Fruit fly (Drosophila melanogaster) whole organism, embryonic: ENCODE data around the gene Ykt6.
A peak's percentile ranks its signal among the peaks of the same experiment; 100 is the strongest.

Source experiments
- Ada2b ChIP-seq: fragments of 200-800 bp; sonication (Bioruptor generic); IDR thresholded peaks from 2 replicates; pipeline ENCODE4 v1.3.6; 2022; ENCODE audit warnings: missing biosample characterization, missing genetic modification characterization
- Awh ChIP-seq: fragments of 200-800 bp; sonication (Bioruptor generic); IDR thresholded peaks from 2 replicates; pipeline ENCODE4, ENCODE4 v1.3.6; 2022; ENCODE audit warnings: missing biosample characterization, missing genetic modification characterization
- CG11695 ChIP-seq: fragments of 200-800 bp; sonication (Bioruptor generic); IDR thresholded peaks from 3 replicates; pipeline ENCODE4 v1.3.6; 2022; ENCODE audit warnings: missing biosample characterization, missing genetic modification characterization
- CG12659 ChIP-seq: fragments of 200-800 bp; sonication (Bioruptor generic); optimal IDR thresholded peaks from 3 replicates; lab custom pipeline; 2017; ENCODE audit warnings: mild to moderate bottlenecking, missing biosample characterization, missing genetic modification reagents, missing genetic modification characterization
- CG14014 ChIP-seq: fragments of 200-800 bp; sonication (Bioruptor generic); IDR thresholded peaks from 2 replicates; pipeline ENCODE4 v1.3.6; 2022; ENCODE audit warnings: missing biosample characterization, missing genetic modification characterization
- CG15479 ChIP-seq: fragments of 200-800 bp; sonication (Bioruptor generic); optimal IDR thresholded peaks from 3 replicates; lab custom pipeline; 2019; ENCODE audit warnings: missing biosample characterization, mild to moderate bottlenecking, missing genetic modification characterization, moderate library complexity
- CG17328 ChIP-seq: fragments of 200-800 bp; sonication (Bioruptor generic); IDR thresholded peaks from 2 replicates; pipeline ENCODE4 v1.3.6; 2022; ENCODE audit warnings: missing biosample characterization, missing genetic modification characterization
- CG17359 ChIP-seq: fragments of 200-800 bp; sonication (Bioruptor generic); optimal IDR thresholded peaks from 3 replicates; lab custom pipeline; 2018; ENCODE audit warnings: missing biosample characterization, mild to moderate bottlenecking, missing genetic modification characterization, moderate library complexity
- CG17829 ChIP-seq: fragments of 200-800 bp; optimal IDR thresholded peaks from 2 replicates; lab custom pipeline; 2019; ENCODE audit warnings: missing biosample characterization, mild to moderate bottlenecking, missing genetic modification characterization, moderate library complexity
- CG18599 ChIP-seq: fragments of 200-800 bp; sonication (Bioruptor generic); optimal IDR thresholded peaks from 3 replicates; lab custom pipeline; 2017; ENCODE audit warnings: missing biosample characterization, missing genetic modification characterization, mild to moderate bottlenecking, moderate library complexity, missing genetic modification reagents
- CG32532 ChIP-seq: fragments of 200-800 bp; sonication (Bioruptor generic); IDR thresholded peaks from 2 replicates; pipeline ENCODE4 v1.3.6; 2022; ENCODE audit warnings: missing biosample characterization, missing genetic modification characterization
- CG32767 ChIP-seq: fragments of 200-800 bp; sonication (Bioruptor generic); IDR thresholded peaks from 2 replicates; pipeline ENCODE4 v1.3.6; 2022; ENCODE audit warnings: missing biosample characterization, missing genetic modification characterization
- CG34422 ChIP-seq: fragments of 200-800 bp; sonication (Bioruptor generic); IDR thresholded peaks from 3 replicates; pipeline ENCODE4 v1.3.6; 2022; ENCODE audit warnings: missing biosample characterization, missing genetic modification characterization
- CG4282 ChIP-seq: fragments of 200-800 bp; sonication (Bioruptor generic); optimal IDR thresholded peaks from 2 replicates; lab custom pipeline; 2016; ENCODE audit warnings: missing biosample characterization, missing genetic modification characterization
- CG4730 ChIP-seq: fragments of 200-800 bp; sonication (Bioruptor generic); IDR thresholded peaks from 2 replicates; pipeline ENCODE4 v1.3.6; 2022; ENCODE audit warnings: missing biosample characterization, missing genetic modification characterization
- CG7786 ChIP-seq: fragments of 200-800 bp; sonication (Bioruptor generic); optimal IDR thresholded peaks from 2 replicates; lab custom pipeline; 2016; ENCODE audit warnings: missing biosample characterization, missing genetic modification characterization
- CG9727 ChIP-seq: fragments of 200-800 bp; sonication (Bioruptor generic); optimal IDR thresholded peaks from 3 replicates; lab custom pipeline; 2017; ENCODE audit warnings: missing biosample characterization, mild to moderate bottlenecking, missing genetic modification characterization
- CoRest ChIP-seq: fragments of 200-800 bp; sonication (Bioruptor generic); optimal IDR thresholded peaks from 3 replicates; lab custom pipeline; 2018; ENCODE audit warnings: missing biosample characterization, mild to moderate bottlenecking, missing genetic modification characterization, moderate library complexity
- D19A ChIP-seq: fragments of 200-800 bp; optimal IDR thresholded peaks from 3 replicates; lab custom pipeline; 2019; ENCODE audit warnings: missing biosample characterization, mild to moderate bottlenecking, missing genetic modification characterization, moderate library complexity
- Dp ChIP-seq: fragments of 200-800 bp; sonication (Bioruptor generic); optimal IDR thresholded peaks from 2 replicates; lab custom pipeline; 2018; ENCODE audit warnings: missing biosample characterization, mild to moderate bottlenecking, missing genetic modification characterization, moderate library complexity
- E2f2 ChIP-seq: fragments of 200-800 bp; sonication (Bioruptor generic); IDR thresholded peaks from 2 replicates; pipeline ENCODE4 v1.3.6; 2022; ENCODE audit warnings: missing biosample characterization, missing genetic modification characterization
- Elba2 ChIP-seq: fragments of 200-800 bp; sonication (Bioruptor generic); optimal IDR thresholded peaks from 3 replicates; lab custom pipeline; 2016; ENCODE audit warnings: missing biosample characterization, missing genetic modification characterization
- Fer1 ChIP-seq: fragments of 200-800 bp; sonication (Bioruptor generic); optimal IDR thresholded peaks from 2 replicates; lab custom pipeline; 2017; ENCODE audit warnings: missing biosample characterization, mild to moderate bottlenecking, missing genetic modification characterization
- HmgD ChIP-seq: fragments of 200-800 bp; sonication (Bioruptor generic); optimal IDR thresholded peaks from 3 replicates; lab custom pipeline; 2016; ENCODE audit warnings: missing biosample characterization, missing genetic modification characterization
- HmgZ ChIP-seq: fragments of 200-800 bp; sonication (Bioruptor generic); optimal IDR thresholded peaks from 2 replicates; lab custom pipeline; 2018; ENCODE audit warnings: missing biosample characterization, mild to moderate bottlenecking, missing genetic modification characterization
- Hr39 ChIP-seq: fragments of >200 bp; optimal IDR thresholded peaks from 2 replicates; lab custom pipeline; 2017
- Meics ChIP-seq: fragments of 200-800 bp; sonication (Bioruptor generic); optimal IDR thresholded peaks from 2 replicates; lab custom pipeline; 2017; ENCODE audit warnings: missing biosample characterization, mild to moderate bottlenecking, missing genetic modification characterization
- Mrtf ChIP-seq: fragments of 200-800 bp; sonication (Bioruptor generic); IDR thresholded peaks from 3 replicates; pipeline ENCODE4 v1.3.6; 2022; ENCODE audit warnings: missing biosample characterization, missing genetic modification characterization
- PHDP ChIP-seq: fragments of 200-800 bp; sonication (Bioruptor generic); optimal IDR thresholded peaks from 3 replicates; lab custom pipeline; 2018; ENCODE audit warnings: missing biosample characterization, mild to moderate bottlenecking, missing genetic modification characterization, moderate library complexity
- Pdp1 ChIP-seq, 2 experiments: fragments of 200-800 bp; sonication (Bioruptor generic); optimal IDR thresholded peaks; 3 replicates each; lab custom pipeline; 2016; ENCODE audit warnings: missing biosample characterization in 2 of 2, missing genetic modification characterization in 2 of 2, mild to moderate bottlenecking in 1 of 2, moderate library complexity in 1 of 2
- Xrp1 ChIP-seq: fragments of 200-800 bp; sonication (Bioruptor generic); IDR thresholded peaks from 2 replicates; pipeline ENCODE4 v1.3.6; 2022; ENCODE audit warnings: missing biosample characterization, missing genetic modification characterization
- bsh ChIP-seq, 2 experiments: fragments of 200-800 bp; sonication (Bioruptor generic); optimal IDR thresholded peaks; 2 replicates each; lab custom pipeline; 2017 to 2018; ENCODE audit warnings: mild to moderate bottlenecking in 2 of 2, missing biosample characterization in 2 of 2, missing genetic modification characterization in 2 of 2, moderate library complexity in 1 of 2
- dmrt99B ChIP-seq: fragments of 200-800 bp; sonication (Bioruptor generic); optimal IDR thresholded peaks from 2 replicates; lab custom pipeline; 2018; ENCODE audit warnings: missing biosample characterization, mild to moderate bottlenecking, missing genetic modification characterization, moderate library complexity
- emc ChIP-seq: fragments of 200-800 bp; sonication (Bioruptor generic); optimal IDR thresholded peaks from 2 replicates; lab custom pipeline; 2016; ENCODE audit warnings: missing biosample characterization, missing genetic modification characterization
- esg ChIP-seq: fragments of 200-800 bp; sonication (Bioruptor generic); conservative IDR thresholded peaks from 2 replicates; pipeline ENCODE4 v1.3.6; 2022; ENCODE audit warnings: missing biosample characterization, missing genetic modification characterization
- grau ChIP-seq: fragments of 200-800 bp; optimal IDR thresholded peaks from 3 replicates; lab custom pipeline; 2019; ENCODE audit warnings: missing biosample characterization, mild to moderate bottlenecking, missing genetic modification characterization, moderate library complexity
- hth ChIP-seq: fragments of >200 bp; optimal IDR thresholded peaks from 2 replicates; lab custom pipeline; 2017; ENCODE audit warnings: inconsistent platforms
- jigr1 ChIP-seq: fragments of 200-800 bp; sonication (Bioruptor generic); IDR thresholded peaks from 3 replicates; pipeline ENCODE4 v1.3.6; 2022; ENCODE audit warnings: missing biosample characterization, missing genetic modification characterization
- ken ChIP-seq: fragments of 200-800 bp; sonication (Bioruptor generic); IDR thresholded peaks from 3 replicates; pipeline ENCODE4 v1.3.6; 2022; ENCODE audit warnings: missing biosample characterization, missing genetic modification characterization
- lab ChIP-seq: fragments of 200-800 bp; sonication (Bioruptor generic); optimal IDR thresholded peaks from 3 replicates; lab custom pipeline; 2017; ENCODE audit warnings: missing biosample characterization, missing genetic modification characterization, mild to moderate bottlenecking, moderate library complexity, missing genetic modification reagents
- pan ChIP-seq, 4 experiments: fragments of >200 bp in 3 of 4; fragments of 200-800 bp in 1 of 4; sonication (Bioruptor generic) in 1 of 4; optimal IDR thresholded peaks in 3 of 4; IDR thresholded peaks in 1 of 4; 2 replicates each; pipeline versions ENCODE4 v1.3.6 to Lab custom; 2017 to 2022; ENCODE audit warnings: missing biosample characterization in 2 of 4, missing genetic modification characterization in 2 of 4, mixed read lengths in 1 of 4
- phol ChIP-seq: fragments of 200-800 bp; sonication (Bioruptor generic); optimal IDR thresholded peaks from 3 replicates; lab custom pipeline; 2018; ENCODE audit warnings: missing biosample characterization, mild to moderate bottlenecking, missing genetic modification characterization, moderate library complexity
- prd ChIP-seq, 3 experiments: fragments of >200 bp in 2 of 3; fragments of 200-800 bp in 1 of 3; sonication (Bioruptor generic) in 1 of 3; optimal IDR thresholded peaks in 2 of 3; IDR thresholded peaks in 1 of 3; 2 replicates in 2 of 3; 3 replicates in 1 of 3; pipeline versions ENCODE4 v1.3.6 to Lab custom; 2017 to 2022; ENCODE audit warnings: missing biosample characterization in 1 of 3, missing genetic modification characterization in 1 of 3
- ranshi ChIP-seq: fragments of 200-800 bp; sonication (Bioruptor generic); IDR thresholded peaks from 2 replicates; pipeline ENCODE4 v1.3.6; 2022; ENCODE audit warnings: missing biosample characterization, missing genetic modification characterization
- scrt ChIP-seq: fragments of 200-800 bp; sonication (Bioruptor generic); optimal IDR thresholded peaks from 2 replicates; lab custom pipeline; 2018; ENCODE audit warnings: missing biosample characterization, mild to moderate bottlenecking, missing genetic modification characterization, moderate library complexity
- sisA ChIP-seq: fragments of 200-800 bp; sonication (Bioruptor generic); IDR thresholded peaks from 2 replicates; pipeline ENCODE4 v1.3.6; 2022; ENCODE audit warnings: missing biosample characterization, missing genetic modification characterization
- sob ChIP-seq: fragments of 200-800 bp; sonication (Bioruptor generic); IDR thresholded peaks from 2 replicates; pipeline ENCODE4 v1.3.6; 2022; ENCODE audit warnings: missing biosample characterization, missing genetic modification characterization
- stwl ChIP-seq: fragments of 200-800 bp; sonication (Bioruptor generic); optimal IDR thresholded peaks from 3 replicates; lab custom pipeline; 2018; ENCODE audit warnings: missing biosample characterization, mild to moderate bottlenecking, missing genetic modification characterization, moderate library complexity
- zfh1 ChIP-seq: fragments of 200-800 bp; sonication (Bioruptor generic); IDR thresholded peaks from 3 replicates; pipeline ENCODE4 v1.3.6; 2022; ENCODE audit warnings: missing biosample characterization, missing genetic modification characterization

The Ykt6 gene

dm6 chrX:7909482-7909881, 10.7 kb upstream of the Ykt6 start (continued):
- TF ChIP-seq prd (optimal IDR thresholded peaks at IDR 0.05; lab: Kevin White, UChicago) (no peak), prd (GFP tag; IDR thresholded peaks at IDR 0.05; lab: Robert Waterston, UW) (peak; percentile 56), Pdp1 (GFP tag; optimal IDR thresholded peaks at IDR 0.05; lab: Kevin White, UChicago) (peak in 1 of 2 experiments; percentile 9), CG7786 (GFP tag; lab: Kevin White, UChicago) (peak; percentile 20), HmgZ (tag; lab: Kevin White, UChicago) (peak; percentile 10), sisA (peak; percentile 17; the same call in 1 of the 2 replicates), pan (optimal IDR thresholded peaks at IDR 0.05; lab: Kevin White, UChicago) (no peak), pan (GFP tag; optimal IDR thresholded peaks at IDR 0.05 in 1 of 2, IDR thresholded peaks at IDR 0.05 in 1 of 2) (peak in 1 of 2 experiments; percentile 37), Meics (GFP tag; lab: Kevin White, UChicago) (peak; percentile 42), lab (peak; percentile 63), Fer1 (GFP tag; lab: Kevin White, UChicago) (peak; percentile 11), Xrp1 (peak; percentile 56; the same call in 1 of the 2 replicates), jigr1 (no peak), ranshi (GFP tag; lab: Robert Waterston, UW) (0 out of 2 replicates have a peak, but pooled peaks have one; percentile 36), CG17359 (tag; lab: Kevin White, UChicago) (peak; percentile 17), CG32532 (peak; percentile 51; the same call in 1 of the 2 replicates), CG17328 (GFP tag; lab: Robert Waterston, UW) (no peak), phol (peak; percentile 30), Ada2b (GFP tag; lab: Robert Waterston, UW) (peak; percentile 51; the same call in 1 of the 2 replicates), dmrt99B (tag; lab: Kevin White, UChicago) (no peak), grau (tag; lab: Kevin White, UChicago) (peak; percentile 41), CG11695 (GFP tag; lab: Robert Waterston, UW) (0 out of 3 replicates have a peak, but pooled peaks have one; percentile 21), CG4282 (no peak), CoRest (tag; lab: Kevin White, UChicago) (peak; percentile 29), PHDP (peak; percentile 46), D19A (tag; lab: Kevin White, UChicago) (peak; percentile 15), CG12659 (GFP tag; lab: Kevin White, UChicago) (peak; percentile 24), bsh (GFP tag; optimal IDR thresholded peaks at IDR 0.05; lab: Kevin White, UChicago) (peak in 1 of 2 experiments; percentile 29), esg (GFP tag; lab: Robert Waterston, UW) (0 out of 2 replicates have a peak, but pooled peaks have one; percentile 11), CG18599 (GFP tag; lab: Kevin White, UChicago) (peak; percentile 42), CG14014 (GFP tag; lab: Robert Waterston, UW) (0 out of 2 replicates have a peak, but pooled peaks have one; percentile 14)
- TF ChIP-seq, all 482 proteins: peak for 73

- peak; percentile 53 for TF ChIP-seq Elba2
- TF ChIP-seq Mrtf (GFP tag; lab: Robert Waterston, UW), result no peak
- TF ChIP-seq Hr39 (lab: Kevin White, UChicago), result no peak
- 0 out of 3 replicates have a peak, but pooled peaks have one; percentile 27 for TF ChIP-seq zfh1 (GFP tag; lab: Robert Waterston, UW)
- peak; percentile 49 for TF ChIP-seq stwl
- no peak for TF ChIP-seq CG4730 (GFP tag; lab: Robert Waterston, UW)
- peak; percentile 75 for TF ChIP-seq Dp
- no peak for TF ChIP-seq sob (GFP tag; lab: Robert Waterston, UW)
- TF ChIP-seq E2f2, result peak; percentile 83
- TF ChIP-seq CG15479 (GFP tag; lab: Kevin White, UChicago), result peak; percentile 48
- peak; percentile 87 for TF ChIP-seq scrt
- peak; percentile 86 for TF ChIP-seq D19A (tag; lab: Kevin White, UChicago)
- no peak for TF ChIP-seq Awh (GFP tag; lab: Robert Waterston, UW)
- no peak for TF ChIP-seq emc (GFP tag; lab: Kevin White, UChicago)
- no peak for TF ChIP-seq CG17829 (tag; lab: Kevin White, UChicago)
- no peak for TF ChIP-seq CG9727 (GFP tag; lab: Kevin White, UChicago)
- TF ChIP-seq HmgD (GFP tag; lab: Kevin White, UChicago), result no peak
- TF ChIP-seq ken (GFP tag; lab: Robert Waterston, UW), result no peak
- TF ChIP-seq hth (lab: Kevin White, UChicago), result no peak
- TF ChIP-seq CG34422, result peak; percentile 47; the same call in 1 of the 3 replicates
- no peak for TF ChIP-seq CG32767 (GFP tag; lab: Robert Waterston, UW)
These were observed 8.1 kb upstream of the Ykt6 start, which contains the start of gene snz for dm6 chrX:7911983-7912630. snz (plus strand) TSS chrX:7912089.
